Worm (Caenorhabditis elegans) whole organism, young adult: ENCODE measurements around the gene H20E11.2.

Experiments
- B0261.1 ChIP-seq: sonication (generic microtip); optimal IDR thresholded peaks from 2 replicates; lab custom pipeline; 2016; ENCODE audit warnings: mild to moderate bottlenecking, missing genetic modification characterization, moderate library complexity, missing compliant biosample characterization
- C06A6.2 ChIP-seq: fragments of 200-800 bp; sonication (Bioruptor generic); conservative IDR thresholded peaks from 2 replicates; pipeline ENCODE4 v1.3.6; 2022; ENCODE audit warnings: missing genetic modification characterization, missing compliant biosample characterization
- D2030.7 ChIP-seq: fragments of 200-800 bp; sonication (Bioruptor generic); IDR thresholded peaks from 2 replicates; pipeline ENCODE4 v1.3.6; 2022; ENCODE audit warnings: missing genetic modification reagents, missing genetic modification characterization, missing compliant biosample characterization
- F10E7.11 ChIP-seq: sonication (generic microtip); optimal IDR thresholded peaks from 2 replicates; lab custom pipeline; 2017; ENCODE audit warnings: mild to moderate bottlenecking, missing genetic modification characterization, moderate library complexity, missing compliant biosample characterization
- F33H1.4 ChIP-seq: fragments of 200-800 bp; sonication (Bioruptor generic); IDR thresholded peaks from 2 replicates; pipeline ENCODE4 v1.3.6; 2022; ENCODE audit warnings: missing genetic modification reagents, missing genetic modification characterization, missing compliant biosample characterization
- F49E8.2 ChIP-seq: sonication (generic microtip); optimal IDR thresholded peaks from 3 replicates; lab custom pipeline; 2017; ENCODE audit warnings: missing genetic modification characterization, mild to moderate bottlenecking, missing compliant biosample characterization, antibody characterized with exemption, moderate library complexity; ENCODE audit not compliant: insufficient read depth
- Y56A3A.18 ChIP-seq: fragments of 200-800 bp; sonication (Bioruptor generic); IDR thresholded peaks from 2 replicates; pipeline ENCODE4 v1.3.6; 2022; ENCODE audit warnings: missing genetic modification reagents, missing genetic modification characterization, missing compliant biosample characterization
- ZK185.1 ChIP-seq: sonication (generic microtip); optimal IDR thresholded peaks from 2 replicates; lab custom pipeline; 2016; ENCODE audit warnings: mild to moderate bottlenecking, missing genetic modification characterization, missing compliant biosample characterization; ENCODE audit not compliant: poor library complexity, severe bottlenecking
- aptf-3 ChIP-seq: fragments of 200-800 bp; sonication (Bioruptor generic); IDR thresholded peaks from 2 replicates; pipeline ENCODE4 v1.3.6; 2022; ENCODE audit warnings: missing genetic modification characterization, missing compliant biosample characterization
- athp-1 ChIP-seq: sonication (generic microtip); optimal IDR thresholded peaks from 2 replicates; lab custom pipeline; 2017; ENCODE audit warnings: mild to moderate bottlenecking, missing genetic modification characterization, missing compliant biosample characterization
- attf-6 ChIP-seq: fragments of 200-800 bp; sonication (Bioruptor generic); IDR thresholded peaks from 2 replicates; pipeline ENCODE4 v1.3.6; 2022; ENCODE audit warnings: missing genetic modification reagents, missing genetic modification characterization, missing compliant biosample characterization
- bed-1 ChIP-seq: fragments of 200-800 bp; sonication (Bioruptor generic); IDR thresholded peaks from 2 replicates; pipeline ENCODE4 v1.3.6; 2022; ENCODE audit warnings: missing genetic modification reagents, missing genetic modification characterization, missing compliant biosample characterization
- cebp-1 ChIP-seq, 2 experiments: fragments of 200-800 bp in 1 of 2; sonication (Bioruptor generic) in 1 of 2; sonication (generic microtip) in 1 of 2; IDR thresholded peaks in 1 of 2; optimal IDR thresholded peaks in 1 of 2; 2 replicates each; pipeline versions ENCODE4 v1.3.6 to Lab custom; 2017 to 2022; ENCODE audit warnings: missing compliant biosample characterization in 2 of 2, missing genetic modification characterization in 2 of 2, mild to moderate bottlenecking in 1 of 2, missing genetic modification reagents in 1 of 2, moderate library complexity in 1 of 2
- cebp-2 ChIP-seq: fragments of 200-800 bp; sonication (Bioruptor generic); IDR thresholded peaks from 2 replicates; pipeline ENCODE4 v1.3.6; 2022; ENCODE audit warnings: missing genetic modification characterization, missing compliant biosample characterization
- ceh-27 ChIP-seq: fragments of 200-800 bp; sonication (Bioruptor generic); optimal IDR thresholded peaks from 2 replicates; lab custom pipeline; 2018; ENCODE audit warnings: mild to moderate bottlenecking, missing genetic modification characterization, moderate library complexity, missing compliant biosample characterization
- ceh-40 ChIP-seq: fragments of 200-800 bp; sonication (Bioruptor generic); IDR thresholded peaks from 2 replicates; pipeline ENCODE4 v1.3.6; 2022; ENCODE audit warnings: missing genetic modification characterization, missing compliant biosample characterization
- dox-1 ChIP-seq: fragments of 200-800 bp; sonication (Bioruptor generic); IDR thresholded peaks from 2 replicates; pipeline ENCODE4 v1.3.6; 2022; ENCODE audit warnings: missing genetic modification reagents, missing genetic modification characterization, missing compliant biosample characterization
- egrh-3 ChIP-seq: fragments of 200-800 bp; sonication (Bioruptor generic); IDR thresholded peaks from 2 replicates; pipeline ENCODE4 v1.3.6; 2022; ENCODE audit warnings: missing genetic modification reagents, missing genetic modification characterization, missing compliant biosample characterization
- fkh-3 ChIP-seq: sonication (generic microtip); optimal IDR thresholded peaks from 2 replicates; lab custom pipeline; 2016; ENCODE audit warnings: mild to moderate bottlenecking, missing genetic modification characterization, missing compliant biosample characterization
- him-1 ChIP-seq: sonication (generic microtip); optimal IDR thresholded peaks from 2 replicates; lab custom pipeline; 2016; ENCODE audit warnings: missing genotype, missing genetic modification reagents, missing genetic modification characterization, missing compliant biosample characterization
- hlh-26 ChIP-seq: fragments of 200-800 bp; sonication (Bioruptor generic); conservative IDR thresholded peaks from 2 replicates; pipeline ENCODE4 v1.3.6; 2022; ENCODE audit warnings: missing genetic modification reagents, missing genetic modification characterization, missing compliant biosample characterization
- let-526 ChIP-seq: fragments of 200-800 bp; sonication (Bioruptor generic); IDR thresholded peaks from 2 replicates; pipeline ENCODE4 v1.3.6; 2022; ENCODE audit warnings: missing genetic modification reagents, missing genetic modification characterization, missing compliant biosample characterization
- let-607 ChIP-seq, 2 experiments: fragments of 200-800 bp in 1 of 2; sonication (Bioruptor generic) in 1 of 2; sonication (generic microtip) in 1 of 2; optimal IDR thresholded peaks; 2 replicates each; lab custom pipeline; 2016 to 2018; ENCODE audit warnings: mild to moderate bottlenecking in 2 of 2, missing compliant biosample characterization in 2 of 2, missing genetic modification characterization in 2 of 2, moderate library complexity in 2 of 2, missing genotype in 1 of 2
- lin-54 ChIP-seq: fragments of 200-800 bp; sonication (Bioruptor generic); optimal IDR thresholded peaks from 2 replicates; lab custom pipeline; 2018; ENCODE audit warnings: mild to moderate bottlenecking, missing genetic modification characterization, missing compliant biosample characterization
- lsy-27 ChIP-seq: sonication (generic microtip); optimal IDR thresholded peaks from 2 replicates; lab custom pipeline; 2017; ENCODE audit warnings: missing genetic modification characterization, mild to moderate bottlenecking, missing compliant biosample characterization, antibody characterized with exemption, missing genotype, borderline replicate concordance; ENCODE audit not compliant: insufficient read depth
- madf-10 ChIP-seq: sonication (generic microtip); optimal IDR thresholded peaks from 2 replicates; lab custom pipeline; 2016; ENCODE audit warnings: mild to moderate bottlenecking, missing genetic modification characterization, missing compliant biosample characterization
- madf-8 ChIP-seq: fragments of 200-800 bp; sonication (Bioruptor generic); conservative IDR thresholded peaks from 2 replicates; pipeline ENCODE4 v1.3.6; 2022; ENCODE audit warnings: missing genetic modification reagents, missing genetic modification characterization, missing compliant biosample characterization
- mcd-1 ChIP-seq: fragments of 200-800 bp; sonication (Bioruptor generic); IDR thresholded peaks from 2 replicates; pipeline ENCODE4 v1.3.6; 2022; ENCODE audit warnings: missing genetic modification reagents, missing genetic modification characterization, missing compliant biosample characterization
- mel-28 ChIP-seq: sonication (generic microtip); optimal IDR thresholded peaks from 2 replicates; lab custom pipeline; 2016; ENCODE audit warnings: borderline replicate concordance, mild to moderate bottlenecking, missing genetic modification characterization, missing compliant biosample characterization
- nhr-80 ChIP-seq: sonication (generic microtip); optimal IDR thresholded peaks from 2 replicates; lab custom pipeline; 2016; ENCODE audit warnings: missing genetic modification characterization, missing compliant biosample characterization
- rcor-1 ChIP-seq: fragments of 200-800 bp; sonication (Bioruptor generic); IDR thresholded peaks from 2 replicates; pipeline ENCODE4 v1.3.6; 2022; ENCODE audit warnings: missing genetic modification reagents, missing genetic modification characterization, missing compliant biosample characterization
- rec-8 ChIP-seq, 2 experiments: sonication (generic microtip); optimal IDR thresholded peaks; 2 replicates each; lab custom pipeline; 2016; ENCODE audit warnings: mild to moderate bottlenecking in 2 of 2, missing genetic modification characterization in 2 of 2, missing genetic modification reagents in 2 of 2, missing genotype in 2 of 2, missing biosample characterization in 1 of 2, missing compliant biosample characterization in 1 of 2, moderate library complexity in 1 of 2
- rpc-1 ChIP-seq, 2 experiments: fragments of 150-350 bp in 1 of 2; sonication (generic microtip) in 1 of 2; optimal IDR thresholded peaks; 2 replicates each; lab custom pipeline; 2014 to 2018; ENCODE audit warnings: missing biosample characterization in 1 of 2, missing genetic modification characterization in 1 of 2, missing genetic modification reagents in 1 of 2, missing genotype in 1 of 2
- snpc-1.3 ChIP-seq: sonication (generic microtip); optimal IDR thresholded peaks from 2 replicates; lab custom pipeline; 2017; ENCODE audit warnings: missing genetic modification characterization, mild to moderate bottlenecking, missing compliant biosample characterization, antibody characterized with exemption, moderate library complexity, missing genotype, missing genetic modification reagents; ENCODE audit not compliant: insufficient read depth
- snpc-4 ChIP-seq, 5 experiments: fragments of 150-350 bp in 1 of 5; sonication (generic microtip) in 4 of 5; optimal IDR thresholded peaks; 2 replicates each; lab custom pipeline; 2014 to 2018; ENCODE audit warnings: missing genetic modification characterization in 5 of 5, missing biosample characterization in 3 of 5, antibody characterized with exemption in 2 of 5, mild to moderate bottlenecking in 2 of 5, missing compliant biosample characterization in 2 of 5, missing genotype in 2 of 5, moderate library complexity in 2 of 5, missing genetic modification reagents in 1 of 5
- somi-1 ChIP-seq: fragments of 200-800 bp; sonication (Bioruptor generic); optimal IDR thresholded peaks from 2 replicates; lab custom pipeline; 2018; ENCODE audit warnings: mild to moderate bottlenecking, missing genetic modification characterization, missing compliant biosample characterization
- tbp1 ChIP-seq: fragments of 200-800 bp; sonication (Bioruptor generic); optimal IDR thresholded peaks from 2 replicates; lab custom pipeline; 2018; ENCODE audit warnings: mild to moderate bottlenecking, missing genetic modification characterization, missing compliant biosample characterization
- tbx-9 ChIP-seq: sonication (generic microtip); optimal IDR thresholded peaks from 2 replicates; lab custom pipeline; 2016; ENCODE audit warnings: borderline replicate concordance, missing genetic modification characterization, inconsistent platforms, missing compliant biosample characterization
- unc-130 ChIP-seq: sonication (generic microtip); optimal IDR thresholded peaks from 2 replicates; lab custom pipeline; 2016; ENCODE audit warnings: missing genetic modification reagents, missing genetic modification characterization, missing compliant biosample characterization
- ztf-18 ChIP-seq: sonication (generic microtip); optimal IDR thresholded peaks from 2 replicates; lab custom pipeline; 2016; ENCODE audit warnings: missing genotype, mild to moderate bottlenecking, missing genetic modification characterization, missing compliant biosample characterization
- ztf-26 ChIP-seq: sonication (generic microtip); optimal IDR thresholded peaks from 2 replicates; lab custom pipeline; 2017; ENCODE audit warnings: missing genetic modification characterization, missing compliant biosample characterization
- ztf-6 ChIP-seq: fragments of 200-800 bp; sonication (Bioruptor generic); IDR thresholded peaks from 2 replicates; pipeline ENCODE4 v1.3.6; 2022; ENCODE audit warnings: missing genetic modification reagents, missing genetic modification characterization, missing compliant biosample characterization

H20E11.2 gene

DNA sequence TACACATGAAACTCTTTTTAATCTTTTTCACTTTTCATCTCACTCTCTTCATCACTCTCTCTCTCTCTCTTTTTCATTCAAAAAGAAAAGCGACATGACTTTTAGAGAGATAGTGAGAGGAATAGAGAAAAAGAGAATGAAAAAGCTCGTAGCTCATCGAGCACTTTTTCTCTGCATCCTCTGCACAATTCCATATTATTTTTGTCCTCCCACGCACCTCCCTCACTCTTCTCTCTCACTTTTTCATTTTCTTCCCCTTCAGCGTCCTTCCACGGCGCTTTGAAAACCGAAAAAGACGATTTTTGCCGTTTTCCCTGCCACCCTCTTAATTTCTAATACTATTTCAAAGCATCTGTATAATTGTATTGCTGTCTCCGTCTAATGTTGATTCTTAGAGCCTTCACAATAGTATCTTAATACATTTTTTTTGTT lies 11.5 kb downstream of the H20E11.2 start (continued):
- TF ChIP-seq tbp1 (GFP tag; lab: Kevin White, UChicago) (peak; percentile 19), mcd-1 (GFP tag; lab: Robert Waterston, UW) (peak; percentile 54), ceh-27 (GFP tag; lab: Kevin White, UChicago) (peak; percentile 45), dox-1 (GFP tag; lab: Robert Waterston, UW) (no peak; the same call in 1 of the 2 replicates), aptf-3 (GFP tag; lab: Robert Waterston, UW) (no peak), ztf-18 (tag; lab: Kevin White, UChicago) (peak; percentile 24), ztf-6 (GFP tag; lab: Robert Waterston, UW) (no peak), rcor-1 (0 out of 2 replicates have a peak, but pooled peaks have one; percentile 31), madf-10 (tag; lab: Kevin White, UChicago) (peak; percentile 48), F10E7.11 (tag; lab: Kevin White, UChicago) (no peak), nhr-80 (tag; lab: Kevin White, UChicago) (peak; percentile 88), mel-28 (tag; lab: Kevin White, UChicago) (no peak), attf-6 (GFP tag; lab: Robert Waterston, UW) (no peak), ZK185.1 (tag; lab: Kevin White, UChicago) (peak; percentile 21), C06A6.2 (GFP tag; lab: Robert Waterston, UW) (no peak), ztf-26 (tag; lab: Kevin White, UChicago) (peak; percentile 11), snpc-4 (GFP tag; optimal IDR thresholded peaks at IDR 0.05; lab: Kevin White, UChicago) (no peak), snpc-4 (tag; optimal IDR thresholded peaks at IDR 0.05; lab: Kevin White, UChicago) (peak in 2 of 4 experiments; percentile 31 to 47), egrh-3 (GFP tag; lab: Robert Waterston, UW) (no peak)

DNA sequence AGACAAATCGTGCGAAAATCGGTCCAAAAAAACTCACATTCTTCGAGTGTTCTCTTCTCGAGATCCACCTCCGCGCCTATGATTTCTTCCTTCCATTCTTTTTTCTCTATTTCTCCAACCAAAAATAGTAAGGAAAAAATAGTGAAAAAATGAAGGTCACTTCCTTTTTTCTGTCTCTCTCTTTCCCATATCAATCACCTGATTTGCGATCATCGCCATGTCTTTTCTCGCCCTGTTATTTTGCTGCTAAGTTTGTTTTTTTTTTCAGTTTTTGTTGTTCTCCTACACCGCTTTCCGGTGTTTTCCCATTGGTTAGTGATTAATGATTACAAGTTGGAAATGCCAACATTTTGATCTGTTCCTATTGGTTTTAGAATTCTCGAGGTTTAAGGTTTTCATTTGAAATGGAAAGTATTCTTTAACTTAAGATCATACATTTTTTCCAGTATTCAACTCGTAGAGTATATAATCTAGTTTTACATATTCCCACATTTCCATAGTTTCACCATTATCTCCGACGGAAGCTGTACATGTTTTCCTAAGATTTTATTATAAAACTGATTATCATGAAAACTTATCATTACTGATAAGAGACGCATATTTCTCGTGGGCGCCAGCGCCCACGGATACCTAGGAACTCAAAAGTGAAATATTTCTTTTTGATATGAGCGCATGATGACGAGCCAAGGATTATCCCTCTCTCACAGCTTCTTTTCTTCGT lies 14.1 kb downstream of the H20E11.2 start:
- TF ChIP-seq him-1 (tag; lab: Kevin White, UChicago) (no peak), tbx-9 (no peak), rec-8 (tag; optimal IDR thresholded peaks at IDR 0.05; lab: Kevin White, UChicago) (no peak), snpc-1.3 (no peak), lin-54 (no peak), Y56A3A.18 (GFP tag; lab: Robert Waterston, UW) (no peak), ztf-6 (GFP tag; lab: Robert Waterston, UW) (no peak), ceh-40 (GFP tag; lab: Robert Waterston, UW) (no peak), let-526 (GFP tag; lab: Robert Waterston, UW) (no peak), cebp-1 (GFP tag; IDR thresholded peaks at IDR 0.05; lab: Robert Waterston, UW) (no peak), cebp-1 (tag; optimal IDR thresholded peaks at IDR 0.05; lab: Kevin White, UChicago) (no peak), somi-1 (no peak), fkh-3 (tag; lab: Kevin White, UChicago) (no peak), hlh-26 (GFP tag; lab: Robert Waterston, UW) (no peak), madf-8 (GFP tag; lab: Robert Waterston, UW) (no peak)

DNA sequence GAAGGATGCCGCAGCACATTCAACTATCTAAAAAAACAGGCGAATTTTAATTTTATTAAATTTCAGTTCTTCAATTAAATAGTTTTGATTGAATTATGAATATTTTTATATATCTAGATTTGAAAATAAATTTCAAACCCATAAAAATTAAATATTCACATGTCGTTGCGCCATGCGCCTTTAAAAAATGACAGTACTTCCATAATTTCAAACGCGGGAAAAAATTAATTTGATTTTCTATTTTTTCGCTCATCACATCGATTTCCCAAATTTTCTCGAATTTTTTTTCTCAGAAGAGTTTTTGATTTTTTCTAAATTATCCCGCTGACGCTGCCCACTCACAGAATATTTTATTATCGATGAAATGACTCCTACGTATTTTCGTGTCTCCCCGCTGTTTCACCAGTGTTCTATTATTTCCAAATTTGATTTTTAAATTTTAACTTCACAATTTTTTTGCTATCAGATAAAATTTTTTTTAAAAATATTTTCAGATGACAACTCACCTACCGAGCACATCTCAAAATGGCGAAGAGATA lies 15.0 kb downstream of the H20E11.2 start, which contains the start of gene lip-1:
Gene lip-1 (plus strand): TSS at position 489 of the 539 bp plus-strand sequence.
- TF ChIP-seq B0261.1 (tag; lab: Kevin White, UChicago) (no peak), unc-130 (GFP tag; lab: Kevin White, UChicago) (no peak), F49E8.2 (tag; lab: Kevin White, UChicago) (peak; percentile 23), Y56A3A.18 (GFP tag; lab: Robert Waterston, UW) (no peak), D2030.7 (GFP tag; lab: Robert Waterston, UW) (peak; percentile 74), cebp-2 (GFP tag; lab: Robert Waterston, UW) (no peak), let-526 (GFP tag; lab: Robert Waterston, UW) (no peak), F33H1.4 (GFP tag; lab: Robert Waterston, UW) (peak; percentile 72), bed-1 (GFP tag; lab: Robert Waterston, UW) (no peak), athp-1 (no peak), let-607 (tag; optimal IDR thresholded peaks at IDR 0.05; lab: Kevin White, UChicago) (no peak), rpc-1 (optimal IDR thresholded peaks at IDR 0.05; lab: Kevin White, UChicago) (no peak), rpc-1 (tag; optimal IDR thresholded peaks at IDR 0.05; lab: Kevin White, UChicago) (no peak), lsy-27 (tag; lab: Kevin White, UChicago) (no peak)
